Worm (Caenorhabditis elegans) whole organism, L4 larva: ENCODE data around the gene ani-2.

ENCODE experiments used
- D1046.2 ChIP-seq: fragments of 200-800 bp; sonication (Bioruptor generic); IDR thresholded peaks from 2 replicates; pipeline ENCODE4 v1.3.6; 2022; ENCODE audit warnings: missing genetic modification characterization, missing compliant biosample characterization
- F10B5.3 ChIP-seq: sonication (generic microtip); optimal IDR thresholded peaks from 2 replicates; lab custom pipeline; 2016; ENCODE audit warnings: mild to moderate bottlenecking, missing genetic modification characterization, missing compliant biosample characterization
- F37D6.2 ChIP-seq: sonication (generic microtip); optimal IDR thresholded peaks from 2 replicates; lab custom pipeline; 2016; ENCODE audit warnings: mild to moderate bottlenecking, missing genetic modification characterization, missing compliant biosample characterization
- R02D3.7 ChIP-seq: fragments of 150-350 bp; sonication (generic microtip); optimal IDR thresholded peaks from 3 replicates; lab custom pipeline; 2014; ENCODE audit warnings: missing biosample characterization, missing genetic modification characterization
- fos-1 ChIP-seq: fragments of 150-350 bp; optimal IDR thresholded peaks from 2 replicates; lab custom pipeline; 2014; ENCODE audit warnings: missing biosample characterization, missing genetic modification characterization
- lin-13 ChIP-seq: fragments of 150-350 bp; optimal IDR thresholded peaks from 2 replicates; lab custom pipeline; 2014; ENCODE audit warnings: missing biosample characterization, missing genetic modification reagents, missing genetic modification characterization
- nhr-11 ChIP-seq: fragments of 150-350 bp; optimal IDR thresholded peaks from 2 replicates; lab custom pipeline; 2014; ENCODE audit warnings: missing biosample characterization, missing genetic modification characterization
- zip-11 ChIP-seq: fragments of 200-800 bp; sonication (Bioruptor generic); IDR thresholded peaks from 2 replicates; pipeline ENCODE4 v1.3.6; 2022; ENCODE audit warnings: missing genetic modification characterization, missing compliant biosample characterization

- TF ChIP-seq lin-13 (GFP tag; lab: Kevin White, UChicago) (no peak), zip-11 (GFP tag; lab: Robert Waterston, UW) (no peak), D1046.2 (no peak), nhr-11 (no peak), fos-1 (tag; lab: Kevin White, UChicago) (no peak), F10B5.3 (tag; lab: Kevin White, UChicago) (no peak), F37D6.2 (tag; lab: Kevin White, UChicago) (no peak), R02D3.7 (tag; lab: Kevin White, UChicago) (no peak)
Measured at ce11 chrII:6373361-6373760, 8.2 kb upstream of the ani-2 start.
